Fruit fly (Drosophila melanogaster) whole organism, embryonic: Measurements from ENCODE around the gene CG31525.
A peak's percentile ranks its signal among the peaks of the same experiment; 100 is the strongest.

ENCODE experiments used
- BEAF-32 ChIP-seq: fragments of 200-800 bp; sonication (Bioruptor generic); optimal IDR thresholded peaks from 3 replicates; lab custom pipeline; 2017; ENCODE audit warnings: missing biosample characterization, missing genetic modification characterization, mild to moderate bottlenecking, moderate library complexity, missing genetic modification reagents
- C15 ChIP-seq: fragments of 200-800 bp; sonication (Bioruptor generic); IDR thresholded peaks from 3 replicates; pipeline ENCODE4 v1.3.6; 2022; ENCODE audit warnings: missing biosample characterization, missing genetic modification characterization
- CG12071 ChIP-seq: fragments of 200-800 bp; sonication (Bioruptor generic); optimal IDR thresholded peaks from 3 replicates; lab custom pipeline; 2018; ENCODE audit warnings: missing biosample characterization, mild to moderate bottlenecking, missing genetic modification characterization
- CG12659 ChIP-seq: fragments of 200-800 bp; sonication (Bioruptor generic); optimal IDR thresholded peaks from 3 replicates; lab custom pipeline; 2017; ENCODE audit warnings: mild to moderate bottlenecking, missing biosample characterization, missing genetic modification reagents, missing genetic modification characterization
- CG14014 ChIP-seq: fragments of 200-800 bp; sonication (Bioruptor generic); IDR thresholded peaks from 2 replicates; pipeline ENCODE4 v1.3.6; 2022; ENCODE audit warnings: missing biosample characterization, missing genetic modification characterization
- CG14965 ChIP-seq: fragments of 200-800 bp; sonication (Bioruptor generic); optimal IDR thresholded peaks from 2 replicates; lab custom pipeline; 2016; ENCODE audit warnings: missing biosample characterization, missing genetic modification characterization, borderline replicate concordance
- CG15073 ChIP-seq: fragments of 200-800 bp; sonication (Bioruptor generic); optimal IDR thresholded peaks from 2 replicates; lab custom pipeline; 2016; ENCODE audit warnings: missing biosample characterization, missing genetic modification characterization
- CG1602 ChIP-seq: fragments of 200-800 bp; sonication (Bioruptor generic); optimal IDR thresholded peaks from 3 replicates; lab custom pipeline; 2016; ENCODE audit warnings: missing biosample characterization, missing genetic modification characterization
- CG17568 ChIP-seq: fragments of 200-800 bp; sonication (Bioruptor generic); optimal IDR thresholded peaks from 2 replicates; lab custom pipeline; 2018; ENCODE audit warnings: missing biosample characterization, mild to moderate bottlenecking, missing genetic modification characterization, moderate library complexity
- CG30020 ChIP-seq: fragments of 200-800 bp; optimal IDR thresholded peaks from 2 replicates; lab custom pipeline; 2019; ENCODE audit warnings: missing biosample characterization, mild to moderate bottlenecking, missing genetic modification characterization, moderate library complexity
- CG30431 ChIP-seq: fragments of 200-800 bp; sonication (Bioruptor generic); optimal IDR thresholded peaks from 2 replicates; lab custom pipeline; 2017; ENCODE audit warnings: missing biosample characterization, missing genetic modification characterization
- CG3065 ChIP-seq: fragments of 200-800 bp; sonication (Bioruptor generic); optimal IDR thresholded peaks from 2 replicates; lab custom pipeline; 2016; ENCODE audit warnings: missing biosample characterization, missing genetic modification characterization
- CG4360 ChIP-seq: fragments of 200-800 bp; sonication (Bioruptor generic); IDR thresholded peaks from 2 replicates; pipeline ENCODE4 v1.3.6; 2022; ENCODE audit warnings: missing biosample characterization, missing genetic modification characterization
- CG6175 ChIP-seq: fragments of 200-800 bp; sonication (Bioruptor generic); IDR thresholded peaks from 3 replicates; pipeline ENCODE4 v1.3.6; 2022; ENCODE audit warnings: missing biosample characterization, missing genetic modification characterization
- CG6683 ChIP-seq: fragments of 200-800 bp; sonication (Bioruptor generic); optimal IDR thresholded peaks from 2 replicates; lab custom pipeline; 2017; ENCODE audit warnings: missing biosample characterization, mild to moderate bottlenecking, missing genetic modification characterization, missing genetic modification reagents
- CG6813 ChIP-seq: fragments of 200-800 bp; sonication (Bioruptor generic); optimal IDR thresholded peaks from 2 replicates; lab custom pipeline; 2017; ENCODE audit warnings: missing biosample characterization, missing genetic modification characterization, mild to moderate bottlenecking, moderate library complexity, missing genetic modification reagents
- CG7357 ChIP-seq: fragments of 200-800 bp; sonication (Bioruptor generic); IDR thresholded peaks from 3 replicates; pipeline ENCODE4 v1.3.6; 2022; ENCODE audit warnings: missing biosample characterization, missing genetic modification characterization
- Deaf1 ChIP-seq: fragments of 200-800 bp; optimal IDR thresholded peaks from 3 replicates; lab custom pipeline; 2019; ENCODE audit warnings: missing biosample characterization, mild to moderate bottlenecking, missing genetic modification characterization, moderate library complexity
- Dref ChIP-seq: fragments of 200-800 bp; sonication (Bioruptor generic); IDR thresholded peaks from 2 replicates; pipeline ENCODE4 v1.3.6; 2022; ENCODE audit warnings: missing biosample characterization, missing genetic modification characterization
- GATAe ChIP-seq: fragments of 200-800 bp; sonication (Bioruptor generic); conservative IDR thresholded peaks from 2 replicates; pipeline ENCODE4 v1.3.6; 2022; ENCODE audit warnings: missing biosample characterization, missing genetic modification characterization
- H15 ChIP-seq: fragments of 200-800 bp; sonication (Bioruptor generic); IDR thresholded peaks from 3 replicates; pipeline ENCODE4 v1.3.6; 2022; ENCODE audit warnings: missing biosample characterization, missing genetic modification characterization
- MBD-R2 ChIP-seq: fragments of 200-800 bp; sonication (Bioruptor generic); IDR thresholded peaks from 2 replicates; pipeline ENCODE4 v1.3.6; 2022; ENCODE audit warnings: missing biosample characterization, missing genetic modification characterization
- MESR4 ChIP-seq: fragments of 200-800 bp; sonication (Bioruptor generic); optimal IDR thresholded peaks from 2 replicates; lab custom pipeline; 2018; ENCODE audit warnings: missing biosample characterization, mild to moderate bottlenecking, missing genetic modification characterization, moderate library complexity
- Meics ChIP-seq: fragments of 200-800 bp; sonication (Bioruptor generic); optimal IDR thresholded peaks from 2 replicates; lab custom pipeline; 2017; ENCODE audit warnings: missing biosample characterization, mild to moderate bottlenecking, missing genetic modification characterization
- Nf-YC ChIP-seq: fragments of 200-800 bp; optimal IDR thresholded peaks from 3 replicates; lab custom pipeline; 2019; ENCODE audit warnings: missing biosample characterization, mild to moderate bottlenecking, missing genetic modification characterization, moderate library complexity
- Poxn ChIP-seq: fragments of 200-800 bp; sonication (Bioruptor generic); IDR thresholded peaks from 2 replicates; pipeline ENCODE4 v1.3.6; 2022; ENCODE audit warnings: missing biosample characterization, missing genetic modification characterization
- Xbp1 ChIP-seq: fragments of 200-800 bp; sonication (Bioruptor generic); optimal IDR thresholded peaks from 3 replicates; lab custom pipeline; 2016; ENCODE audit warnings: missing biosample characterization, mild to moderate bottlenecking, missing genetic modification characterization
- az2 ChIP-seq: fragments of 200-800 bp; sonication (Bioruptor generic); optimal IDR thresholded peaks from 3 replicates; lab custom pipeline; 2016; ENCODE audit warnings: missing biosample characterization, missing genetic modification characterization
- bab2 ChIP-seq: fragments of 200-800 bp; sonication (Bioruptor generic); optimal IDR thresholded peaks from 2 replicates; lab custom pipeline; 2016; ENCODE audit warnings: missing biosample characterization, missing genetic modification characterization
- bbx ChIP-seq: fragments of 200-800 bp; sonication (Bioruptor generic); IDR thresholded peaks from 2 replicates; pipeline ENCODE4 v1.3.6; 2022; ENCODE audit warnings: missing biosample characterization, missing genetic modification characterization; ENCODE audit not compliant: partially characterized antibody
- dimm ChIP-seq: fragments of 200-800 bp; sonication (Bioruptor generic); IDR thresholded peaks from 2 replicates; pipeline ENCODE4 v1.3.6; 2022; ENCODE audit warnings: missing biosample characterization, missing genetic modification characterization
- dpn ChIP-seq, 2 experiments: fragments of 200-800 bp; sonication (Bioruptor generic); optimal IDR thresholded peaks; 3 replicates each; lab custom pipeline; 2016; ENCODE audit warnings: missing biosample characterization in 2 of 2, missing genetic modification characterization in 2 of 2
- fd64A ChIP-seq: fragments of 200-800 bp; sonication (Bioruptor generic); optimal IDR thresholded peaks from 3 replicates; lab custom pipeline; 2018; ENCODE audit warnings: missing biosample characterization, mild to moderate bottlenecking, missing genetic modification characterization
- gcm ChIP-seq: fragments of 200-800 bp; sonication (Bioruptor generic); optimal IDR thresholded peaks from 2 replicates; lab custom pipeline; 2019; ENCODE audit warnings: missing biosample characterization, mild to moderate bottlenecking, missing genetic modification characterization, moderate library complexity
- hkb ChIP-seq, 2 experiments: fragments of 200-800 bp in 1 of 2; fragments of >200 bp in 1 of 2; sonication (Bioruptor generic) in 1 of 2; IDR thresholded peaks in 1 of 2; optimal IDR thresholded peaks in 1 of 2; 2 replicates each; pipeline versions ENCODE4 v1.3.6 to Lab custom; 2017 to 2022; ENCODE audit warnings: missing biosample characterization in 1 of 2, missing genetic modification characterization in 1 of 2
- kni ChIP-seq: fragments of 200-800 bp; sonication (Bioruptor generic); optimal IDR thresholded peaks from 3 replicates; lab custom pipeline; 2017; ENCODE audit warnings: mild to moderate bottlenecking, missing biosample characterization, missing genetic modification reagents, missing genetic modification characterization
- lov ChIP-seq, 2 experiments: fragments of 200-800 bp in 1 of 2; fragments of >200 bp in 1 of 2; sonication (Bioruptor generic) in 1 of 2; IDR thresholded peaks in 1 of 2; optimal IDR thresholded peaks in 1 of 2; 2 replicates in 1 of 2; 3 replicates in 1 of 2; pipeline versions ENCODE4 v1.3.6 to Lab custom; 2017 to 2022; ENCODE audit warnings: missing biosample characterization in 1 of 2, missing genetic modification characterization in 1 of 2
- p53 ChIP-seq: fragments of 200-800 bp; sonication (Bioruptor generic); optimal IDR thresholded peaks from 2 replicates; lab custom pipeline; 2016; ENCODE audit warnings: missing biosample characterization, missing genetic modification characterization
- pan ChIP-seq, 4 experiments: fragments of >200 bp in 3 of 4; fragments of 200-800 bp in 1 of 4; sonication (Bioruptor generic) in 1 of 4; optimal IDR thresholded peaks in 3 of 4; IDR thresholded peaks in 1 of 4; 2 replicates each; pipeline versions ENCODE4 v1.3.6 to Lab custom; 2017 to 2022; ENCODE audit warnings: missing biosample characterization in 2 of 4, missing genetic modification characterization in 2 of 4, mixed read lengths in 1 of 4
- pnt ChIP-seq: fragments of 200-800 bp; sonication (Bioruptor generic); optimal IDR thresholded peaks from 3 replicates; lab custom pipeline; 2016; ENCODE audit warnings: missing biosample characterization, missing genetic modification characterization
- run ChIP-seq: fragments of 200-800 bp; sonication (Bioruptor generic); optimal IDR thresholded peaks from 3 replicates; lab custom pipeline; 2018; ENCODE audit warnings: missing biosample characterization, mild to moderate bottlenecking, missing genetic modification characterization
- slbo ChIP-seq: fragments of 200-800 bp; sonication (Bioruptor generic); IDR thresholded peaks from 2 replicates; pipeline ENCODE4 v1.3.6; 2022; ENCODE audit warnings: missing biosample characterization, missing genetic modification characterization
- so ChIP-seq: fragments of 200-800 bp; sonication (Bioruptor generic); IDR thresholded peaks from 3 replicates; pipeline ENCODE4 v1.3.6; 2022; ENCODE audit warnings: missing biosample characterization, missing genetic modification characterization
- twi ChIP-seq: fragments of 200-800 bp; optimal IDR thresholded peaks from 2 replicates; lab custom pipeline; 2019; ENCODE audit warnings: missing biosample characterization, mild to moderate bottlenecking, missing genetic modification characterization, moderate library complexity
- vnd ChIP-seq: fragments of 200-800 bp; sonication (Bioruptor generic); IDR thresholded peaks from 3 replicates; pipeline ENCODE4 v1.3.6; 2022; ENCODE audit warnings: missing biosample characterization, missing genetic modification characterization; ENCODE audit not compliant: partially characterized antibody
- vvl ChIP-seq: fragments of 200-800 bp; sonication (Bioruptor generic); IDR thresholded peaks from 2 replicates; pipeline ENCODE4 v1.3.6; 2022; ENCODE audit warnings: missing biosample characterization, missing genetic modification characterization
- z ChIP-seq: fragments of 200-800 bp; sonication (Bioruptor generic); IDR thresholded peaks from 3 replicates; pipeline ENCODE4 v1.3.6; 2022; ENCODE audit warnings: missing biosample characterization, missing genetic modification characterization
- zfh1 ChIP-seq: fragments of 200-800 bp; sonication (Bioruptor generic); IDR thresholded peaks from 3 replicates; pipeline ENCODE4 v1.3.6; 2022; ENCODE audit warnings: missing biosample characterization, missing genetic modification characterization

The CG31525 gene

DNA sequence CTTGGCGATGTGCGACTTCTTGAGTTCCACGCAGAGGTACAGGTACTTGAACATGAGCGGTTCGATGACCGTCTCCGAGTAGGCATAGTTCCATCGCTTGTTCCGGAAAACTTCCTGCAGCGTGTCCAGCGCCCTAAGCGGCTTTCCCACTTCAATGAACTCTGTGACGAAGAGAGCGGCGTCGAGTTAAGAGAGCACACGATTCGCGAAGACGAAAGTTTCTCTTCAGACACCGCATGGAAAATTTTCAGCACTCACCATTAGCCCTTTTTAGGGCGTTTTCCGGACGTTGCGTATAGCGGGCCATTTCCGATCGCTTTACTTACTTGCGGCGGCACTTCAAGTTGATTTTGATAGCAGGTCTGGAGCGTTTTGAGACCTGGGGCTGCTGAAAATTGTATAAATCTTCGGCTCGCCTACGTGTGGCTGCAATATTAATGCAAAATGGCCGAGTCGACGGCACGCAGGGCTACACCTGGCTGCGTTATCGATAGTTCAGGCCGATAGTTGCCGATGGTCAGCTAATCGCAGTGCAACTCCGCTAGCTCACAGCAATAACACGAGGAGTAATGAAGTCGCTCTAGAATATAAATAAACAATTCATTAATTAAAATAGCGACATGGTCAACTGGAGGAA lies 6.7 kb downstream of the CG31525 start, which contains the start of the genes eIF3a and CG1074 (continued):
- TF ChIP-seq pan (optimal IDR thresholded peaks at IDR 0.05; lab: Kevin White, UChicago) (no peak), pan (GFP tag; optimal IDR thresholded peaks at IDR 0.05 in 1 of 2, IDR thresholded peaks at IDR 0.05 in 1 of 2) (peak in 1 of 2 experiments; percentile 69), Meics (GFP tag; lab: Kevin White, UChicago) (peak; percentile 76), H15 (GFP tag; lab: Robert Waterston, UW) (peak; percentile 50; the same call in 2 of the 3 replicates), z (no peak), Dref (peak; percentile 98), zfh1 (GFP tag; lab: Robert Waterston, UW) (peak; percentile 74; the same call in 2 of the 3 replicates), fd64A (GFP tag; lab: Kevin White, UChicago) (peak; percentile 60), dpn (GFP tag; optimal IDR thresholded peaks at IDR 0.05; lab: Kevin White, UChicago) (peak; percentile 40 to 73), Deaf1 (peak; percentile 71), CG3065 (GFP tag; lab: Kevin White, UChicago) (no peak), dimm (GFP tag; lab: Robert Waterston, UW) (0 out of 2 replicates have a peak, but pooled peaks have one; percentile 19), gcm (peak; percentile 47), twi (tag; lab: Kevin White, UChicago) (peak; percentile 62), pnt (GFP tag; lab: Kevin White, UChicago) (no peak), bbx (GFP tag; lab: Robert Waterston, UW) (peak; percentile 99), CG12071 (GFP tag; lab: Kevin White, UChicago) (no peak), CG30431 (GFP tag; lab: Kevin White, UChicago) (no peak), slbo (peak; percentile 74), CG6683 (GFP tag; lab: Kevin White, UChicago) (peak; percentile 43), CG14965 (no peak), CG17568 (GFP tag; lab: Kevin White, UChicago) (no peak), az2 (GFP tag; lab: Kevin White, UChicago) (peak; percentile 30), MBD-R2 (GFP tag; lab: Robert Waterston, UW) (peak; percentile 96), GATAe (GFP tag; lab: Robert Waterston, UW) (no peak), CG12659 (GFP tag; lab: Kevin White, UChicago) (peak; percentile 95), CG1602 (no peak), lov (optimal IDR thresholded peaks at IDR 0.05; lab: Kevin White, UChicago) (no peak), lov (GFP tag; IDR thresholded peaks at IDR 0.05; lab: Robert Waterston, UW) (peak; percentile 59; the same call in 1 of the 3 replicates), BEAF-32 (GFP tag; lab: Kevin White, UChicago) (peak; percentile 99), run (tag; lab: Kevin White, UChicago) (peak; percentile 12), vvl (GFP tag; lab: Robert Waterston, UW) (peak; percentile 85), Poxn (no peak), CG14014 (GFP tag; lab: Robert Waterston, UW) (peak; percentile 58; the same call in 1 of the 2 replicates), CG15073 (GFP tag; lab: Kevin White, UChicago) (no peak), bab2 (GFP tag; lab: Kevin White, UChicago) (no peak), CG30020 (peak; percentile 80), Nf-YC (peak; percentile 64), kni (no peak), hkb (optimal IDR thresholded peaks at IDR 0.05; lab: Kevin White, UChicago) (no peak), hkb (GFP tag; IDR thresholded peaks at IDR 0.05; lab: Robert Waterston, UW) (peak; percentile 46), C15 (0 out of 3 replicates have a peak, but pooled peaks have one; percentile 40), CG7357 (GFP tag; lab: Robert Waterston, UW) (no peak), so (GFP tag; lab: Robert Waterston, UW) (peak; percentile 25; the same call in 1 of the 3 replicates), MESR4 (peak; percentile 98), CG4360 (GFP tag; lab: Robert Waterston, UW) (no peak), CG6175 (GFP tag; lab: Robert Waterston, UW) (peak; percentile 34; the same call in 1 of the 3 replicates), vnd (GFP tag; lab: Robert Waterston, UW) (peak; percentile 96), Xbp1 (GFP tag; lab: Kevin White, UChicago) (peak; percentile 65), p53 (GFP tag; lab: Kevin White, UChicago) (peak; percentile 80), CG6813 (no peak)
